Worm (Caenorhabditis elegans): ENCODE data around the gene K01G12.3.

The K01G12.3 gene

ce11 chrIV:14165476-14165875, 27.8 kb upstream of the K01G12.3 start, which contains the start of gene R05A10.6:
Gene R05A10.6 (plus strand): TSS chrIV:14165776.
- no peak for TF ChIP-seq nhr-12 (tag; optimal IDR thresholded peaks at IDR 0.05)
- TF ChIP-seq tbx-2 (tag; optimal IDR thresholded peaks at IDR 0.05), result no peak
- no peak for TF ChIP-seq fkh-2 (tag; optimal IDR thresholded peaks at IDR 0.05)
- TF ChIP-seq ceh-9 (tag; optimal IDR thresholded peaks at IDR 0.05), result no peak
- no peak for TF ChIP-seq ZK546.5 (tag; optimal IDR thresholded peaks at IDR 0.05)
- no peak for TF ChIP-seq fkh-10 (GFP tag; optimal IDR thresholded peaks at IDR 0.05)
- no peak for TF ChIP-seq nhr-43 (tag; optimal IDR thresholded peaks at IDR 0.05; ENCODE audit: poor library complexity, severe bottlenecking)
- no peak for TF ChIP-seq nhr-28 (tag; optimal IDR thresholded peaks at IDR 0.05)
- no peak for TF ChIP-seq unc-39 (tag; optimal IDR thresholded peaks at IDR 0.05)
- TF ChIP-seq eor-1 (tag; optimal IDR thresholded peaks at IDR 0.05), result no peak

ce11 chrIV:14172181-14172580, 21.1 kb upstream of the K01G12.3 start, which contains the start of gene R05A10.4:
Gene R05A10.4 (plus strand): TSS chrIV:14172481.
- TF ChIP-seq ceh-9 (tag; optimal IDR thresholded peaks at IDR 0.05) (no peak), fos-1 (tag; optimal IDR thresholded peaks at IDR 0.05) (no peak), nhr-67 (tag; optimal IDR thresholded peaks at IDR 0.05) (no peak), lin-39 (tag; optimal IDR thresholded peaks at IDR 0.05) (no peak), R02D3.7 (tag; optimal IDR thresholded peaks at IDR 0.05) (no peak), tbx-2 (tag; optimal IDR thresholded peaks at IDR 0.05) (no peak), nhr-12 (tag; optimal IDR thresholded peaks at IDR 0.05) (no peak), nhr-11 (tag; optimal IDR thresholded peaks at IDR 0.05) (no peak), pha-4 (tag; optimal IDR thresholded peaks at IDR 0.05) (no peak), egl-5 (tag; optimal IDR thresholded peaks at IDR 0.05) (no peak), nhr-77 (tag; optimal IDR thresholded peaks at IDR 0.05) (no peak), ztf-11 (tag; optimal IDR thresholded peaks at IDR 0.05) (no peak), unc-39 (tag; optimal IDR thresholded peaks at IDR 0.05) (no peak)

ce11 chrIV:14176373-14176772, 16.9 kb upstream of the K01G12.3 start, which contains the start of gene R05A10.3:
Gene R05A10.3 (minus strand): TSS chrIV:14176473.
- TF ChIP-seq elt-1 (tag; optimal IDR thresholded peaks at IDR 0.05), result no peak
- TF ChIP-seq ceh-82 (tag; optimal IDR thresholded peaks at IDR 0.05), result no peak
- no peak for TF ChIP-seq pqm-1 (tag; optimal IDR thresholded peaks at IDR 0.05)
- no peak for TF ChIP-seq nhr-25 (tag; optimal IDR thresholded peaks at IDR 0.05)
- no peak for TF ChIP-seq nhr-67 (tag; optimal IDR thresholded peaks at IDR 0.05)
- no peak for TF ChIP-seq nhr-237 (tag; optimal IDR thresholded peaks at IDR 0.05)
- no peak for TF ChIP-seq egl-27 (tag; optimal IDR thresholded peaks at IDR 0.05)
- no peak for TF ChIP-seq R02D3.7 (tag; optimal IDR thresholded peaks at IDR 0.05)
- TF ChIP-seq mml-1 (tag; optimal IDR thresholded peaks at IDR 0.05), result no peak
- no peak for TF ChIP-seq lin-15B (tag; optimal IDR thresholded peaks at IDR 0.05)
- no peak for TF ChIP-seq ceh-16 (tag; optimal IDR thresholded peaks at IDR 0.05)
- no peak for TF ChIP-seq fkh-2 (tag; optimal IDR thresholded peaks at IDR 0.05)
- TF ChIP-seq nhr-12 (tag; optimal IDR thresholded peaks at IDR 0.05), result no peak
- TF ChIP-seq nhr-23 (tag; optimal IDR thresholded peaks at IDR 0.05), result no peak

ce11 chrIV:14177058-14177457, 16.2 kb upstream of the K01G12.3 start, which contains the start of gene R05A10.2:
Gene R05A10.2 (plus strand): TSS chrIV:14177271.
- no peak for TF ChIP-seq nhr-25 (tag; optimal IDR thresholded peaks at IDR 0.05)
- TF ChIP-seq tbx-2 (tag; optimal IDR thresholded peaks at IDR 0.05), result no peak
- no peak for TF ChIP-seq nfya-1 (tag; optimal IDR thresholded peaks at IDR 0.05; ENCODE audit: insufficient read depth)
- TF ChIP-seq elt-1 (tag; optimal IDR thresholded peaks at IDR 0.05), result no peak
- no peak for TF ChIP-seq lin-39 (tag; optimal IDR thresholded peaks at IDR 0.05)
- no peak for TF ChIP-seq elt-3 (tag; optimal IDR thresholded peaks at IDR 0.05)
- no peak for TF ChIP-seq fos-1 (tag; optimal IDR thresholded peaks at IDR 0.05)
- no peak for TF ChIP-seq hmg-11 (tag; optimal IDR thresholded peaks at IDR 0.05)
- no peak for TF ChIP-seq sea-2 (GFP tag; optimal IDR thresholded peaks at IDR 0.05)
- TF ChIP-seq ztf-11 (tag; optimal IDR thresholded peaks at IDR 0.05), result no peak
- no peak for TF ChIP-seq mml-1 (tag; optimal IDR thresholded peaks at IDR 0.05)

ce11 chrIV:14182077-14182476, 11.2 kb upstream of the K01G12.3 start, which contains the start of gene R05A10.1:
Gene R05A10.1 (plus strand): TSS chrIV:14182377.
- TF ChIP-seq skn-1 (tag; optimal IDR thresholded peaks at IDR 0.05), result no peak
- TF ChIP-seq ztf-11 (tag; optimal IDR thresholded peaks at IDR 0.05), result no peak
- no peak for TF ChIP-seq pqm-1 (tag; optimal IDR thresholded peaks at IDR 0.05)
- TF ChIP-seq snpc-4 (tag; optimal IDR thresholded peaks at IDR 0.05), result no peak
- TF ChIP-seq fos-1 (tag; optimal IDR thresholded peaks at IDR 0.05), result no peak
- no peak for TF ChIP-seq fkh-2 (tag; optimal IDR thresholded peaks at IDR 0.05)
- TF ChIP-seq zag-1 (tag; optimal IDR thresholded peaks at IDR 0.05), result no peak
- no peak for TF ChIP-seq lin-15B (tag; optimal IDR thresholded peaks at IDR 0.05)
- TF ChIP-seq jun-1 (tag; optimal IDR thresholded peaks at IDR 0.05), result no peak
- TF ChIP-seq nhr-237 (tag; optimal IDR thresholded peaks at IDR 0.05), result no peak
- TF ChIP-seq nhr-77 (tag; optimal IDR thresholded peaks at IDR 0.05), result no peak
- TF ChIP-seq unc-62 (GFP tag; optimal IDR thresholded peaks at IDR 0.05), result no peak
- no peak for TF ChIP-seq fkh-10 (GFP tag; optimal IDR thresholded peaks at IDR 0.05)
- no peak for TF ChIP-seq nhr-67 (tag; optimal IDR thresholded peaks at IDR 0.05)

Measured in whole organism, L3 larva.